Worm (Caenorhabditis elegans) whole organism, L1 larva: ENCODE data around the gene crn-6.

Source experiments
- ama-1 ChIP-seq: fragments of 150-350 bp; optimal IDR thresholded peaks from 2 replicates; lab custom pipeline; 2014
- ceh-63 ChIP-seq: fragments of 200-800 bp; sonication (Bioruptor generic); optimal IDR thresholded peaks from 2 replicates; lab custom pipeline; 2018; ENCODE audit warnings: mild to moderate bottlenecking, missing genetic modification characterization, missing compliant biosample characterization
- efl-1 ChIP-seq, 4 experiments: fragments of 150-350 bp; optimal IDR thresholded peaks in 3 of 4; peaks in 1 of 4; 1 replicate in 1 of 4; 2 replicates in 3 of 4; lab custom pipeline; 2014; ENCODE audit warnings: missing biosample characterization in 2 of 4, missing genetic modification characterization in 2 of 4, missing genetic modification reagents in 2 of 4
- fkh-10 ChIP-seq: sonication (generic microtip); optimal IDR thresholded peaks from 2 replicates; lab custom pipeline; 2017; ENCODE audit warnings: missing biosample characterization, missing genetic modification reagents, missing genetic modification characterization
- fos-1 ChIP-seq: fragments of 150-350 bp; optimal IDR thresholded peaks from 2 replicates; lab custom pipeline; 2014; ENCODE audit warnings: missing biosample characterization, missing genetic modification characterization
- isw-1 ChIP-seq: fragments of 200-800 bp; sonication (Bioruptor generic); IDR thresholded peaks from 2 replicates; pipeline ENCODE4 v1.3.6; 2022; ENCODE audit warnings: missing genetic modification characterization, missing compliant biosample characterization
- lin-15B ChIP-seq: fragments of 150-350 bp; sonication (generic microtip); optimal IDR thresholded peaks from 3 replicates; lab custom pipeline; 2014; ENCODE audit warnings: missing biosample characterization, missing genetic modification characterization
- nhr-237 ChIP-seq: fragments of 150-350 bp; optimal IDR thresholded peaks from 2 replicates; lab custom pipeline; 2014; ENCODE audit warnings: missing biosample characterization, missing genetic modification characterization
- nhr-77 ChIP-seq: fragments of 150-350 bp; optimal IDR thresholded peaks from 2 replicates; lab custom pipeline; 2014; ENCODE audit warnings: missing biosample characterization, missing genetic modification characterization
- pax-3 ChIP-seq: fragments of 200-800 bp; sonication (Bioruptor generic); optimal IDR thresholded peaks from 2 replicates; lab custom pipeline; 2018; ENCODE audit warnings: mild to moderate bottlenecking, missing genetic modification characterization, moderate library complexity, missing compliant biosample characterization
- tbx-2 ChIP-seq: sonication (generic microtip); optimal IDR thresholded peaks from 2 replicates; lab custom pipeline; 2016; ENCODE audit warnings: missing genetic modification characterization, missing compliant biosample characterization
- zag-1 ChIP-seq: fragments of 150-350 bp; optimal IDR thresholded peaks from 2 replicates; lab custom pipeline; 2014; ENCODE audit warnings: missing biosample characterization, missing genetic modification characterization
- ztf-11 ChIP-seq, 2 experiments: sonication (generic microtip); optimal IDR thresholded peaks; 2 replicates each; lab custom pipeline; 2016 to 2017; ENCODE audit warnings: missing genetic modification characterization in 2 of 2, missing biosample characterization in 1 of 2, missing compliant biosample characterization in 1 of 2

ce11 chrIII:9344347-9344746 is 22.7 kb upstream of the crn-6 start, which contains the start of gene emb-9:
- no peak for TF ChIP-seq fos-1 (tag; lab: Kevin White, UChicago)
- no peak for TF ChIP-seq fkh-10 (GFP tag; lab: Kevin White, UChicago)
- no peak for TF ChIP-seq zag-1 (tag; lab: Kevin White, UChicago)
- TF ChIP-seq lin-15B (tag; lab: Kevin White, UChicago) = no peak
- no peak for TF ChIP-seq ztf-11 (tag; optimal IDR thresholded peaks at IDR 0.05; lab: Kevin White, UChicago)
- TF ChIP-seq ceh-63 (GFP tag; lab: Kevin White, UChicago) = no peak
- TF ChIP-seq tbx-2 = no peak
- no peak for TF ChIP-seq nhr-237 (tag; lab: Kevin White, UChicago)
- TF ChIP-seq ama-1 (lab: Kevin White, UChicago) = no peak
- no peak for TF ChIP-seq efl-1 (optimal IDR thresholded peaks at IDR 0.05; lab: Kevin White, UChicago)
- TF ChIP-seq efl-1 (GFP tag; optimal IDR thresholded peaks at IDR 0.05 in 1 of 2; lab: Kevin White, UChicago) = no peak
- no peak for TF ChIP-seq isw-1 (GFP tag; lab: Robert Waterston, UW)
- TF ChIP-seq nhr-77 (tag; lab: Kevin White, UChicago) = no peak
- TF ChIP-seq pax-3 (tag; lab: Kevin White, UChicago) = no peak
